Fruit fly (Drosophila melanogaster) whole organism, embryonic: ENCODE measurements around the gene cni.
A peak's percentile ranks its signal among the peaks of the same experiment; 100 is the strongest.

ENCODE experiments used
- Asciz ChIP-seq: fragments of 200-800 bp; sonication (Bioruptor generic); optimal IDR thresholded peaks from 2 replicates; lab custom pipeline; 2017; ENCODE audit warnings: missing biosample characterization, mild to moderate bottlenecking, missing genetic modification characterization, missing genetic modification reagents
- Bteb2 ChIP-seq: fragments of 200-800 bp; sonication (Bioruptor generic); optimal IDR thresholded peaks from 2 replicates; lab custom pipeline; 2016; ENCODE audit warnings: missing biosample characterization, missing genetic modification characterization
- CG10431 ChIP-seq: fragments of 200-800 bp; sonication (Bioruptor generic); optimal IDR thresholded peaks from 3 replicates; lab custom pipeline; 2018; ENCODE audit warnings: missing biosample characterization, mild to moderate bottlenecking, missing genetic modification characterization
- CG12104 ChIP-seq: fragments of 200-800 bp; sonication (Bioruptor generic); optimal IDR thresholded peaks from 3 replicates; lab custom pipeline; 2016; ENCODE audit warnings: missing biosample characterization, missing genetic modification characterization
- CG12744 ChIP-seq: fragments of 200-800 bp; sonication (Bioruptor generic); optimal IDR thresholded peaks from 2 replicates; lab custom pipeline; 2016; ENCODE audit warnings: missing biosample characterization, missing genetic modification characterization
- CG13424 ChIP-seq: fragments of 200-800 bp; sonication (Bioruptor generic); optimal IDR thresholded peaks from 2 replicates; lab custom pipeline; 2019; ENCODE audit warnings: missing biosample characterization, mild to moderate bottlenecking, missing genetic modification characterization, moderate library complexity
- CG14441 ChIP-seq: fragments of 200-800 bp; sonication (Bioruptor generic); IDR thresholded peaks from 2 replicates; pipeline ENCODE4 v1.3.6; 2022; ENCODE audit warnings: missing biosample characterization, missing genetic modification characterization
- CG1529 ChIP-seq: fragments of 200-800 bp; sonication (Bioruptor generic); optimal IDR thresholded peaks from 3 replicates; lab custom pipeline; 2018; ENCODE audit warnings: missing biosample characterization, missing genetic modification characterization
- CG17802 ChIP-seq: fragments of 200-800 bp; sonication (Bioruptor generic); optimal IDR thresholded peaks from 2 replicates; lab custom pipeline; 2018; ENCODE audit warnings: missing biosample characterization, mild to moderate bottlenecking, missing genetic modification characterization, moderate library complexity
- CG1792 ChIP-seq: fragments of 200-800 bp; sonication (Bioruptor generic); optimal IDR thresholded peaks from 2 replicates; lab custom pipeline; 2016; ENCODE audit warnings: missing biosample characterization, missing genetic modification characterization
- CG3065 ChIP-seq: fragments of 200-800 bp; sonication (Bioruptor generic); optimal IDR thresholded peaks from 2 replicates; lab custom pipeline; 2016; ENCODE audit warnings: missing biosample characterization, missing genetic modification characterization
- CG32772 ChIP-seq: fragments of 200-800 bp; sonication (Bioruptor generic); IDR thresholded peaks from 2 replicates; pipeline ENCODE4 v1.3.6; 2022; ENCODE audit warnings: missing biosample characterization, missing genetic modification characterization
- CG3407 ChIP-seq: fragments of 200-800 bp; sonication (Bioruptor generic); optimal IDR thresholded peaks from 2 replicates; lab custom pipeline; 2018; ENCODE audit warnings: missing biosample characterization, mild to moderate bottlenecking, missing genetic modification characterization
- CG34422 ChIP-seq: fragments of 200-800 bp; sonication (Bioruptor generic); IDR thresholded peaks from 3 replicates; pipeline ENCODE4 v1.3.6; 2022; ENCODE audit warnings: missing biosample characterization, missing genetic modification characterization
- CG4282 ChIP-seq: fragments of 200-800 bp; sonication (Bioruptor generic); optimal IDR thresholded peaks from 2 replicates; lab custom pipeline; 2016; ENCODE audit warnings: missing biosample characterization, missing genetic modification characterization
- CG6791 ChIP-seq: fragments of 200-800 bp; sonication (Bioruptor generic); IDR thresholded peaks from 3 replicates; pipeline ENCODE4 v1.3.6; 2022; ENCODE audit warnings: missing biosample characterization, missing genetic modification characterization; ENCODE audit not compliant: partially characterized antibody
- CG6854 ChIP-seq: fragments of 200-800 bp; sonication (Bioruptor generic); optimal IDR thresholded peaks from 3 replicates; lab custom pipeline; 2017; ENCODE audit warnings: missing biosample characterization, mild to moderate bottlenecking, missing genetic modification characterization
- CG7987 ChIP-seq: fragments of 200-800 bp; sonication (Bioruptor generic); optimal IDR thresholded peaks from 2 replicates; lab custom pipeline; 2018; ENCODE audit warnings: missing biosample characterization, mild to moderate bottlenecking, missing genetic modification characterization, moderate library complexity
- CG8924 ChIP-seq: fragments of 200-800 bp; optimal IDR thresholded peaks from 3 replicates; lab custom pipeline; 2019; ENCODE audit warnings: missing biosample characterization, mild to moderate bottlenecking, missing genetic modification characterization, moderate library complexity
- CG9215 ChIP-seq: fragments of 200-800 bp; sonication (Bioruptor generic); IDR thresholded peaks from 2 replicates; pipeline ENCODE4 v1.3.6; 2022; ENCODE audit warnings: missing biosample characterization, missing genetic modification characterization
- CTCF ChIP-seq: fragments of 200-800 bp; sonication (Bioruptor generic); optimal IDR thresholded peaks from 2 replicates; lab custom pipeline; 2017; ENCODE audit warnings: missing biosample characterization, mild to moderate bottlenecking, missing genetic modification characterization, moderate library complexity
- Fer1 ChIP-seq: fragments of 200-800 bp; sonication (Bioruptor generic); optimal IDR thresholded peaks from 2 replicates; lab custom pipeline; 2017; ENCODE audit warnings: missing biosample characterization, mild to moderate bottlenecking, missing genetic modification characterization
- HHEX ChIP-seq: fragments of 200-800 bp; sonication (Bioruptor generic); optimal IDR thresholded peaks from 3 replicates; lab custom pipeline; 2017; ENCODE audit warnings: missing biosample characterization, mild to moderate bottlenecking, missing genetic modification characterization, missing genetic modification reagents
- Hmr ChIP-seq: fragments of 200-800 bp; sonication (Bioruptor generic); optimal IDR thresholded peaks from 3 replicates; lab custom pipeline; 2017; ENCODE audit warnings: mild to moderate bottlenecking, missing biosample characterization, missing genetic modification reagents, missing genetic modification characterization
- Hr39 ChIP-seq: fragments of >200 bp; optimal IDR thresholded peaks from 2 replicates; lab custom pipeline; 2017
- Hsf ChIP-seq: fragments of 200-800 bp; sonication (Bioruptor generic); optimal IDR thresholded peaks from 3 replicates; lab custom pipeline; 2016; ENCODE audit warnings: missing biosample characterization, missing genetic modification characterization
- Lhr ChIP-seq: fragments of 200-800 bp; sonication (Bioruptor generic); optimal IDR thresholded peaks from 3 replicates; lab custom pipeline; 2017; ENCODE audit warnings: mild to moderate bottlenecking, missing biosample characterization, missing genetic modification reagents, missing genetic modification characterization
- Nf-YA ChIP-seq: fragments of 200-800 bp; sonication (Bioruptor generic); IDR thresholded peaks from 2 replicates; pipeline ENCODE4 v1.3.6; 2022; ENCODE audit warnings: missing biosample characterization, missing genetic modification characterization
- Pdp1 ChIP-seq, 2 experiments: fragments of 200-800 bp; sonication (Bioruptor generic); optimal IDR thresholded peaks; 3 replicates each; lab custom pipeline; 2016; ENCODE audit warnings: missing biosample characterization in 2 of 2, missing genetic modification characterization in 2 of 2, mild to moderate bottlenecking in 1 of 2, moderate library complexity in 1 of 2
- TFAM ChIP-seq: fragments of 200-800 bp; sonication (Bioruptor generic); optimal IDR thresholded peaks from 2 replicates; lab custom pipeline; 2017; ENCODE audit warnings: missing biosample characterization, missing genetic modification characterization, inconsistent platforms
- Xrp1 ChIP-seq: fragments of 200-800 bp; sonication (Bioruptor generic); IDR thresholded peaks from 2 replicates; pipeline ENCODE4 v1.3.6; 2022; ENCODE audit warnings: missing biosample characterization, missing genetic modification characterization
- aop ChIP-seq: fragments of 200-800 bp; sonication (Bioruptor generic); IDR thresholded peaks from 2 replicates; pipeline ENCODE4 v1.3.6; 2022; ENCODE audit warnings: missing biosample characterization, missing genetic modification characterization
- caup ChIP-seq: fragments of 200-800 bp; sonication (Bioruptor generic); optimal IDR thresholded peaks from 3 replicates; lab custom pipeline; 2017; ENCODE audit warnings: missing biosample characterization, mild to moderate bottlenecking, missing genetic modification characterization, moderate library complexity; ENCODE audit not compliant: severe bottlenecking
- dan ChIP-seq: fragments of 200-800 bp; sonication (Bioruptor generic); IDR thresholded peaks from 2 replicates; pipeline ENCODE4 v1.3.6; 2022; ENCODE audit warnings: missing biosample characterization, missing genetic modification characterization
- dmrt99B ChIP-seq: fragments of 200-800 bp; sonication (Bioruptor generic); optimal IDR thresholded peaks from 2 replicates; lab custom pipeline; 2018; ENCODE audit warnings: missing biosample characterization, mild to moderate bottlenecking, missing genetic modification characterization, moderate library complexity
- fd3F ChIP-seq: fragments of 200-800 bp; sonication (Bioruptor generic); optimal IDR thresholded peaks from 2 replicates; lab custom pipeline; 2018; ENCODE audit warnings: missing biosample characterization, mild to moderate bottlenecking, missing genetic modification characterization, moderate library complexity
- her ChIP-seq: fragments of 200-800 bp; sonication (Bioruptor generic); optimal IDR thresholded peaks from 2 replicates; lab custom pipeline; 2016; ENCODE audit warnings: missing biosample characterization, missing genetic modification characterization
- jing ChIP-seq: fragments of 200-800 bp; sonication (Bioruptor generic); optimal IDR thresholded peaks from 2 replicates; lab custom pipeline; 2018; ENCODE audit warnings: missing biosample characterization, mild to moderate bottlenecking, missing genetic modification characterization
- kah ChIP-seq: fragments of 200-800 bp; sonication (Bioruptor generic); optimal IDR thresholded peaks from 2 replicates; lab custom pipeline; 2018; ENCODE audit warnings: missing biosample characterization, mild to moderate bottlenecking, missing genetic modification characterization
- knrl ChIP-seq: fragments of 200-800 bp; sonication (Bioruptor generic); IDR thresholded peaks from 3 replicates; pipeline ENCODE4 v1.3.6; 2022; ENCODE audit warnings: missing biosample characterization, missing genetic modification characterization; ENCODE audit not compliant: partially characterized antibody
- phol ChIP-seq: fragments of 200-800 bp; sonication (Bioruptor generic); optimal IDR thresholded peaks from 3 replicates; lab custom pipeline; 2018; ENCODE audit warnings: missing biosample characterization, mild to moderate bottlenecking, missing genetic modification characterization, moderate library complexity
- run ChIP-seq: fragments of 200-800 bp; sonication (Bioruptor generic); optimal IDR thresholded peaks from 3 replicates; lab custom pipeline; 2018; ENCODE audit warnings: missing biosample characterization, mild to moderate bottlenecking, missing genetic modification characterization
- sd ChIP-seq: fragments of 200-800 bp; sonication (Bioruptor generic); optimal IDR thresholded peaks from 3 replicates; lab custom pipeline; 2018; ENCODE audit warnings: missing biosample characterization, mild to moderate bottlenecking, missing genetic modification characterization, moderate library complexity
- sr ChIP-seq: fragments of 200-800 bp; sonication (Bioruptor generic); IDR thresholded peaks from 3 replicates; pipeline ENCODE4 v1.3.6; 2022; ENCODE audit warnings: missing biosample characterization, missing genetic modification characterization
- stwl ChIP-seq: fragments of 200-800 bp; sonication (Bioruptor generic); optimal IDR thresholded peaks from 3 replicates; lab custom pipeline; 2018; ENCODE audit warnings: missing biosample characterization, mild to moderate bottlenecking, missing genetic modification characterization, moderate library complexity
- tio ChIP-seq: fragments of 200-800 bp; sonication (Bioruptor generic); optimal IDR thresholded peaks from 2 replicates; lab custom pipeline; 2017; ENCODE audit warnings: missing biosample characterization, missing genetic modification characterization, inconsistent platforms
- trh ChIP-seq: fragments of 200-800 bp; sonication (Bioruptor generic); optimal IDR thresholded peaks from 2 replicates; lab custom pipeline; 2016; ENCODE audit warnings: missing biosample characterization, missing genetic modification characterization
- tx ChIP-seq: fragments of 200-800 bp; sonication (Bioruptor generic); optimal IDR thresholded peaks from 2 replicates; lab custom pipeline; 2016; ENCODE audit warnings: missing biosample characterization, missing genetic modification characterization
- usp ChIP-seq: fragments of >200 bp; optimal IDR thresholded peaks from 2 replicates; lab custom pipeline; 2017; ENCODE audit warnings: missing biosample characterization, missing genetic modification characterization
- wek ChIP-seq: fragments of 200-800 bp; sonication (Bioruptor generic); optimal IDR thresholded peaks from 3 replicates; lab custom pipeline; 2018; ENCODE audit warnings: missing biosample characterization, mild to moderate bottlenecking, missing genetic modification characterization, moderate library complexity

The cni gene

DNA sequence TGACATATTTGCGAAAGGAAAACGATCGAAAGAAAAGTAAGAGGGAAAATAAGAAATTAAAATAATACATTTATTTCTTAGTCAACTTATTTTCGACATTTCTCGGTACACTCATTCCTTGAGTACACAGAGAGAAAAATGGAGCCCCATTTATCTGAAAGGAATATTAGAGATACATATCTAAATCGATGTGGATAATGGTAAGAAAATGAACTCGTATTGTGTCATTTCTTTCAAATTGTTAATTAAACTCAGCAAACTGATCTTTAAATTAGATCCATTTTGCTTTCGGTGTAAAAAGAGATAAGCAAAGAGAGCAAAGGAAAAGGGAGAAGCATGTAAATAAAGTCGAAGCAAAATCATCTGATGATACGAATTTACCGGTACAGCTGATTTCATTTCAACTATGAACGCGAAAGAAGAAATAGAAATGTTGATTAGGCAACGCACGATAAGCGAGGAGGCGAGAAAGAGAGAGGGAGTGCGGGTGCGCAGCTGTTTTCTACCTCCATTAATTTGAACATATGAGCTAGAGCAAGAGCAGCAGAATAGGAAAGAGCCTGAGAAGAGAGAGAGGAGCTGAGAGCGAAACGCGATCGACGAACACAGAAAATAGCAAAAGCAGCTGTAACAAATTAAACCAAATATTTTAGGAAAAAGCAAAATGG lies 24.7 kb downstream of the cni start (continued):
- TF ChIP-seq CG6791 (GFP tag; lab: Robert Waterston, UW) (no peak), caup (GFP tag; lab: Kevin White, UChicago) (peak; percentile 82), Nf-YA (no peak), run (peak; percentile 59), CG13424 (peak; percentile 87), Asciz (GFP tag; lab: Kevin White, UChicago) (peak; percentile 87), CG34422 (GFP tag; lab: Robert Waterston, UW) (no peak), CG14441 (GFP tag; lab: Robert Waterston, UW) (no peak), CG1529 (GFP tag; lab: Kevin White, UChicago) (peak; percentile 73), dmrt99B (tag; lab: Kevin White, UChicago) (peak; percentile 91), CG10431 (GFP tag; lab: Kevin White, UChicago) (peak; percentile 65), aop (GFP tag; lab: Robert Waterston, UW) (no peak), HHEX (GFP tag; lab: Kevin White, UChicago) (peak; percentile 87), knrl (GFP tag; lab: Robert Waterston, UW) (no peak), sd (tag; lab: Kevin White, UChicago) (peak; percentile 73), tio (GFP tag; lab: Kevin White, UChicago) (peak; percentile 81), Hmr (GFP tag; lab: Kevin White, UChicago) (peak; percentile 76), CG9215 (GFP tag; lab: Robert Waterston, UW) (no peak), CG1792 (GFP tag; lab: Kevin White, UChicago) (peak; percentile 74), fd3F (GFP tag; lab: Kevin White, UChicago) (peak; percentile 86), stwl (peak; percentile 36), Lhr (GFP tag; lab: Kevin White, UChicago) (peak; percentile 62), CG8924 (tag; lab: Kevin White, UChicago) (peak; percentile 84), jing (GFP tag; lab: Kevin White, UChicago) (peak; percentile 86), usp (GFP tag; lab: Kevin White, UChicago) (no peak), sr (GFP tag; lab: Robert Waterston, UW) (no peak), Hsf (peak; percentile 91), CG3407 (GFP tag; lab: Kevin White, UChicago) (peak; percentile 59), kah (GFP tag; lab: Kevin White, UChicago) (peak; percentile 68), wek (GFP tag; lab: Kevin White, UChicago) (peak; percentile 68), Hr39 (no peak), CG32772 (no peak), Fer1 (GFP tag; lab: Kevin White, UChicago) (peak; percentile 79), TFAM (peak; percentile 63), Pdp1 (GFP tag; optimal IDR thresholded peaks at IDR 0.05; lab: Kevin White, UChicago) (peak; percentile 86 to 97), phol (peak; percentile 92), tx (GFP tag; lab: Kevin White, UChicago) (peak; percentile 84), CTCF (GFP tag; lab: Kevin White, UChicago) (peak; percentile 31), CG6854 (GFP tag; lab: Kevin White, UChicago) (peak; percentile 84), Xrp1 (GFP tag; lab: Robert Waterston, UW) (no peak), CG12104 (GFP tag; lab: Kevin White, UChicago) (peak; percentile 77), CG12744 (GFP tag; lab: Kevin White, UChicago) (peak; percentile 74), trh (GFP tag; lab: Kevin White, UChicago) (peak; percentile 74), CG3065 (GFP tag; lab: Kevin White, UChicago) (peak; percentile 76), her (GFP tag; lab: Kevin White, UChicago) (peak; percentile 87), CG7987 (GFP tag; lab: Kevin White, UChicago) (peak; percentile 77), dan (GFP tag; lab: Robert Waterston, UW) (no peak), CG4282 (peak; percentile 78), CG17802 (tag; lab: Kevin White, UChicago) (peak; percentile 76), Bteb2 (GFP tag; lab: Kevin White, UChicago) (peak; percentile 71)
